Worm (Caenorhabditis elegans) whole organism, L4 larva: ENCODE measurements around the gene Y41C4A.6.

Experiments used
- F49E8.2 ChIP-seq: sonication (generic microtip); optimal IDR thresholded peaks from 2 replicates; lab custom pipeline; 2016; ENCODE audit warnings: missing compliant biosample characterization, mild to moderate bottlenecking, missing genetic modification characterization, borderline replicate concordance
- R02D3.7 ChIP-seq: fragments of 150-350 bp; sonication (generic microtip); optimal IDR thresholded peaks from 3 replicates; lab custom pipeline; 2014; ENCODE audit warnings: missing biosample characterization, missing genetic modification characterization
- Y75B8A.6 ChIP-seq: fragments of 200-800 bp; sonication (Bioruptor generic); IDR thresholded peaks from 2 replicates; pipeline ENCODE4 v1.3.6; 2022; ENCODE audit warnings: missing genetic modification reagents, missing genetic modification characterization, missing compliant biosample characterization
- ZK337.2 ChIP-seq: fragments of 200-800 bp; sonication (Bioruptor generic); IDR thresholded peaks from 2 replicates; pipeline ENCODE4 v1.3.6; 2022; ENCODE audit warnings: missing genetic modification reagents, missing genetic modification characterization, missing compliant biosample characterization
- ZK546.5 ChIP-seq, 2 experiments: sonication (generic microtip); optimal IDR thresholded peaks; 2 replicates each; lab custom pipeline; 2017; ENCODE audit warnings: missing biosample characterization in 2 of 2, missing genetic modification characterization in 2 of 2
- aha-1 ChIP-seq: fragments of 150-350 bp; peaks from one replicate; lab custom pipeline; 2014; ENCODE audit warnings: missing biosample characterization, missing genetic modification characterization
- attf-4 ChIP-seq: sonication (generic microtip); optimal IDR thresholded peaks from 3 replicates; lab custom pipeline; 2017; ENCODE audit warnings: missing biosample characterization, missing genetic modification characterization
- ceh-32 ChIP-seq: sonication (generic microtip); optimal IDR thresholded peaks from 2 replicates; lab custom pipeline; 2016; ENCODE audit warnings: mild to moderate bottlenecking, missing genetic modification characterization, missing compliant biosample characterization; ENCODE audit not compliant: poor library complexity
- ceh-62 ChIP-seq: sonication (generic microtip); optimal IDR thresholded peaks from 2 replicates; lab custom pipeline; 2017; ENCODE audit warnings: missing biosample characterization, missing genetic modification characterization
- ceh-82 ChIP-seq: sonication (generic microtip); optimal IDR thresholded peaks from 2 replicates; lab custom pipeline; 2017; ENCODE audit warnings: missing biosample characterization, missing genetic modification characterization
- cey-2 ChIP-seq: sonication (generic microtip); optimal IDR thresholded peaks from 3 replicates; lab custom pipeline; 2017; ENCODE audit warnings: missing genetic modification characterization, mild to moderate bottlenecking, missing compliant biosample characterization, antibody characterized with exemption, borderline replicate concordance; ENCODE audit not compliant: insufficient read depth
- ctbp-1 ChIP-seq: fragments of 200-800 bp; sonication (Bioruptor generic); IDR thresholded peaks from 2 replicates; pipeline ENCODE4 v1.3.6; 2022; ENCODE audit warnings: missing genetic modification reagents, missing genetic modification characterization, missing compliant biosample characterization
- daf-8 ChIP-seq: fragments of 200-800 bp; sonication (Bioruptor generic); IDR thresholded peaks from 2 replicates; pipeline ENCODE4 v1.3.6; 2022; ENCODE audit warnings: missing genetic modification characterization, missing compliant biosample characterization
- dmd-6 ChIP-seq: fragments of 200-800 bp; sonication (Bioruptor generic); IDR thresholded peaks from 2 replicates; pipeline ENCODE4 v1.3.6; 2022; ENCODE audit warnings: missing genetic modification reagents, missing genetic modification characterization, missing compliant biosample characterization
- dpl-1 ChIP-seq: fragments of 150-350 bp; optimal IDR thresholded peaks from 2 replicates; lab custom pipeline; 2014; ENCODE audit warnings: missing biosample characterization, missing genetic modification reagents, missing genetic modification characterization
- fos-1 ChIP-seq: fragments of 150-350 bp; optimal IDR thresholded peaks from 2 replicates; lab custom pipeline; 2014; ENCODE audit warnings: missing biosample characterization, missing genetic modification characterization
- gei-8 ChIP-seq: fragments of 200-800 bp; sonication (Bioruptor generic); optimal IDR thresholded peaks from 2 replicates; lab custom pipeline; 2018; ENCODE audit warnings: mild to moderate bottlenecking, missing genetic modification characterization, missing compliant biosample characterization
- jun-1 ChIP-seq: fragments of 150-350 bp; optimal IDR thresholded peaks from 2 replicates; lab custom pipeline; 2014; ENCODE audit warnings: missing biosample characterization, missing genetic modification reagents, missing genetic modification characterization
- lin-15B ChIP-seq: fragments of 150-350 bp; sonication (generic microtip); optimal IDR thresholded peaks from 3 replicates; lab custom pipeline; 2014; ENCODE audit warnings: missing biosample characterization, missing genetic modification characterization
- lsy-2 ChIP-seq, 2 experiments: fragments of 150-350 bp in 1 of 2; sonication (generic microtip) in 1 of 2; optimal IDR thresholded peaks; 2 replicates each; lab custom pipeline; 2014 to 2017; ENCODE audit warnings: missing biosample characterization in 2 of 2, missing genetic modification characterization in 2 of 2
- madf-9 ChIP-seq: fragments of 200-800 bp; sonication (Bioruptor generic); conservative IDR thresholded peaks from 2 replicates; pipeline ENCODE4 v1.3.6; 2022; ENCODE audit warnings: missing genetic modification reagents, missing genetic modification characterization, missing compliant biosample characterization
- mdt-29 ChIP-seq: fragments of 200-800 bp; sonication (Bioruptor generic); IDR thresholded peaks from 2 replicates; pipeline ENCODE4 v1.3.6; 2022; ENCODE audit warnings: missing genetic modification reagents, missing genetic modification characterization, missing compliant biosample characterization
- mep-1 ChIP-seq: fragments of 150-350 bp; sonication (generic microtip); optimal IDR thresholded peaks from 3 replicates; lab custom pipeline; 2014; ENCODE audit warnings: missing biosample characterization, missing genetic modification characterization
- mxl-2 ChIP-seq: fragments of 200-800 bp; sonication (Bioruptor generic); conservative IDR thresholded peaks from 2 replicates; pipeline ENCODE4 v1.3.6; 2022; ENCODE audit warnings: missing genetic modification reagents, missing genetic modification characterization, missing compliant biosample characterization
- nhr-102 ChIP-seq: sonication (generic microtip); optimal IDR thresholded peaks from 2 replicates; lab custom pipeline; 2016; ENCODE audit warnings: mild to moderate bottlenecking, missing genetic modification characterization, moderate library complexity, missing compliant biosample characterization
- nhr-25 ChIP-seq: sonication (generic microtip); optimal IDR thresholded peaks from 2 replicates; lab custom pipeline; 2017; ENCODE audit warnings: missing genetic modification characterization, mild to moderate bottlenecking, missing compliant biosample characterization, antibody characterized with exemption, moderate library complexity, borderline replicate concordance; ENCODE audit not compliant: insufficient read depth
- nhr-41 ChIP-seq: fragments of 200-800 bp; sonication (Bioruptor generic); IDR thresholded peaks from 2 replicates; pipeline ENCODE4 v1.3.6; 2022; ENCODE audit warnings: missing genetic modification reagents, missing genetic modification characterization, missing compliant biosample characterization
- nhr-42 ChIP-seq: fragments of 200-800 bp; sonication (Bioruptor generic); IDR thresholded peaks from 2 replicates; pipeline ENCODE4 v1.3.6; 2022; ENCODE audit warnings: missing genetic modification characterization, missing compliant biosample characterization
- nhr-48 ChIP-seq: sonication (generic microtip); optimal IDR thresholded peaks from 2 replicates; lab custom pipeline; 2016; ENCODE audit warnings: mild to moderate bottlenecking, missing genetic modification characterization, missing compliant biosample characterization
- nhr-77 ChIP-seq: fragments of 150-350 bp; optimal IDR thresholded peaks from 2 replicates; lab custom pipeline; 2014; ENCODE audit warnings: missing biosample characterization, missing genetic modification characterization
- pha-4 ChIP-seq, 2 experiments: fragments of 150-350 bp in 1 of 2; fragments of 200-800 bp in 1 of 2; sonication (Bioruptor generic) in 1 of 2; IDR thresholded peaks in 1 of 2; optimal IDR thresholded peaks in 1 of 2; 2 replicates each; pipeline versions ENCODE4 v1.3.6 to Lab custom; 2014 to 2022; ENCODE audit warnings: missing genetic modification characterization in 2 of 2, missing genetic modification reagents in 2 of 2, missing biosample characterization in 1 of 2, missing compliant biosample characterization in 1 of 2
- skn-1 ChIP-seq: fragments of 150-350 bp; optimal IDR thresholded peaks from 2 replicates; lab custom pipeline; 2014; ENCODE audit warnings: missing biosample characterization, missing genetic modification characterization
- tra-1 ChIP-seq: fragments of 200-800 bp; sonication (Bioruptor generic); IDR thresholded peaks from 2 replicates; pipeline ENCODE4 v1.3.6; 2022; ENCODE audit warnings: missing genetic modification reagents, missing genetic modification characterization, missing compliant biosample characterization
- vab-7 ChIP-seq: fragments of 200-800 bp; sonication (Bioruptor generic); IDR thresholded peaks from 2 replicates; pipeline ENCODE4 v1.3.6; 2022; ENCODE audit warnings: missing genetic modification reagents, missing genetic modification characterization, missing compliant biosample characterization
- zfp-2 ChIP-seq: sonication (generic microtip); optimal IDR thresholded peaks from 2 replicates; lab custom pipeline; 2016; ENCODE audit warnings: mild to moderate bottlenecking, missing genetic modification characterization, missing compliant biosample characterization
- zip-11 ChIP-seq: fragments of 200-800 bp; sonication (Bioruptor generic); IDR thresholded peaks from 2 replicates; pipeline ENCODE4 v1.3.6; 2022; ENCODE audit warnings: missing genetic modification characterization, missing compliant biosample characterization
- zip-2 ChIP-seq: fragments of 150-350 bp; optimal IDR thresholded peaks from 2 replicates; lab custom pipeline; 2014; ENCODE audit warnings: missing biosample characterization, missing genetic modification characterization
- ztf-11 ChIP-seq: fragments of 150-350 bp; optimal IDR thresholded peaks from 2 replicates; lab custom pipeline; 2014; ENCODE audit warnings: missing biosample characterization, missing genetic modification characterization

The Y41C4A.6 gene

ce11 chrIII:11738482-11738881, 42.1 kb downstream of the Y41C4A.6 start (continued):
- no peak for TF ChIP-seq fos-1
- no peak for TF ChIP-seq nhr-102 (tag; lab: Kevin White, UChicago)
- TF ChIP-seq F49E8.2: no peak
- no peak for TF ChIP-seq vab-7
- TF ChIP-seq dmd-6 (GFP tag; lab: Robert Waterston, UW): peak; percentile 36
- TF ChIP-seq nhr-25 (tag; lab: Kevin White, UChicago): no peak
- no peak for TF ChIP-seq ztf-11 (tag; lab: Kevin White, UChicago)
- no peak for TF ChIP-seq cey-2 (tag; lab: Kevin White, UChicago)
- no peak for TF ChIP-seq ceh-82 (tag; lab: Kevin White, UChicago)
- no peak for TF ChIP-seq lin-15B (tag; lab: Kevin White, UChicago)
- no peak for TF ChIP-seq tra-1
- TF ChIP-seq zfp-2 (tag; lab: Kevin White, UChicago): no peak
- no peak for TF ChIP-seq ceh-62 (tag; lab: Kevin White, UChicago)
- TF ChIP-seq mep-1 (tag; lab: Kevin White, UChicago): peak; percentile 30
- TF ChIP-seq jun-1 (tag; lab: Kevin White, UChicago): no peak
- TF ChIP-seq zip-11 (GFP tag; lab: Robert Waterston, UW): no peak
- TF ChIP-seq ZK337.2: no peak
- TF ChIP-seq mdt-29: no peak
- TF ChIP-seq nhr-41: no peak
- TF ChIP-seq lsy-2 (tag; optimal IDR thresholded peaks at IDR 0.05; lab: Kevin White, UChicago): peak in 1 of 2 experiments; percentile 52
- no peak for TF ChIP-seq zip-2 (tag; lab: Kevin White, UChicago)
- TF ChIP-seq madf-9 (GFP tag; lab: Robert Waterston, UW): no peak
- TF ChIP-seq R02D3.7 (tag; lab: Kevin White, UChicago): no peak
- TF ChIP-seq skn-1: no peak
- TF ChIP-seq gei-8 (GFP tag; lab: Kevin White, UChicago): no peak
- TF ChIP-seq daf-8 (GFP tag; lab: Robert Waterston, UW): no peak
- no peak for TF ChIP-seq dpl-1 (GFP tag; lab: Kevin White, UChicago)
- no peak for TF ChIP-seq ZK546.5 (tag; optimal IDR thresholded peaks at IDR 0.05; lab: Kevin White, UChicago)
- TF ChIP-seq nhr-48 (tag; lab: Kevin White, UChicago): no peak
- TF ChIP-seq ctbp-1 (GFP tag; lab: Robert Waterston, UW): 0 out of 2 replicates have a peak, but pooled peaks have one; percentile 36
- no peak for TF ChIP-seq mxl-2 (GFP tag; lab: Robert Waterston, UW)
- no peak for TF ChIP-seq attf-4
- TF ChIP-seq nhr-42 (GFP tag; lab: Robert Waterston, UW): no peak

DNA sequence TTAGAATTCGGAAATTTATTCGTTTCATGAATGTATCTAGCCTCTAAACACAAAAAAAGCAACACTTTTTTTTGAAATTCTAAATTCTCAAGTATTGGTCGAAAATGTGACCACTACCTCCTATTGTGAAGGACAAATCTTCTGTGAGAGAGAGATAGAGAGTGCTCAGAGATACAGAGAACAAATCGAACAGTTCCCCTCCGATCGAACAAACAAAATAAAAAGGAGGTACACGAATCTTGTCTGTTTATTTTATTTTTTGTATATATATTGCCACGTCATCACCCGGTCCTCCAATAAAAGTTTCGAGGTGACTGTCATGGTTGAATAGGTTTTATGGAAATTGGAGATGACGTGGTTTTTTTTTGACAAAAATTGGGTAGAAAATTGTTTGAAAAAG, 44.5 kb downstream of the Y41C4A.6 start:
- TF ChIP-seq ceh-32 (no peak), aha-1 (tag; lab: Kevin White, UChicago) (peak; percentile 46), pha-4 (GFP tag; IDR thresholded peaks at IDR 0.05; lab: Robert Waterston, UW) (no peak), pha-4 (tag; optimal IDR thresholded peaks at IDR 0.05; lab: Kevin White, UChicago) (peak; percentile 71), dpl-1 (GFP tag; lab: Kevin White, UChicago) (peak; percentile 3)

DNA sequence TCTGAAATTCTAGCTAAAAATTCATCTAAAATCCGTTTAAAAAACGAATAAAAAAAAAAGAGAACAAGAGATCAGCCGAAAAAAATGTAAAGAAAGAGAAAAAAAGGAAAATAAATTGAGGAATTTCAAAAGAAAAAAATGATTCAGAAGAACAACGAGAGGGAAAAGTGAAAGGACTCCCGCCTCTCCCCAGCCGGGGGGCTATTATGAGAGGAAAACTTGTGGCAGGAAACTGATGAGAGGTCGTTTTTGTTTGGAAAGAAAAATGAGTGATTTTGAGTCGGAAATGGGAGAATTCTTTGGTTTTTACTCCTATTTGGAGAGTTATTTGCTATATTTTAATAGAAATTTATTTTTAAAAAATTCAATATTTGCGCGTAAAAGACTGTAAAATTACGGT, 45.8 kb downstream of the Y41C4A.6 start:
- TF ChIP-seq Y75B8A.6 (GFP tag; lab: Robert Waterston, UW) (no peak), zip-2 (tag; lab: Kevin White, UChicago) (no peak), nhr-77 (tag; lab: Kevin White, UChicago) (no peak), lsy-2 (tag; optimal IDR thresholded peaks at IDR 0.05; lab: Kevin White, UChicago) (no peak)
